Worm (Caenorhabditis elegans) whole organism, L2 larva: Measurements from ENCODE around the gene clec-54.

Experiments used
- ama-1 ChIP-seq: fragments of 150-350 bp; optimal IDR thresholded peaks from 2 replicates; lab custom pipeline; 2018; ENCODE audit warnings: inconsistent platforms
- blmp-1 ChIP-seq: sonication (generic microtip); optimal IDR thresholded peaks from 2 replicates; lab custom pipeline; 2017; ENCODE audit warnings: missing genetic modification characterization, mild to moderate bottlenecking, missing compliant biosample characterization, antibody characterized with exemption, moderate library complexity; ENCODE audit not compliant: insufficient read depth
- elt-3 ChIP-seq: sonication (generic microtip); optimal IDR thresholded peaks from 2 replicates; lab custom pipeline; 2017; ENCODE audit warnings: missing biosample characterization, missing genetic modification characterization
- gmeb-1 ChIP-seq: fragments of 150-350 bp; optimal IDR thresholded peaks from 2 replicates; lab custom pipeline; 2014; ENCODE audit warnings: missing biosample characterization, missing genetic modification characterization
- lin-13 ChIP-seq: fragments of 150-350 bp; optimal IDR thresholded peaks from 2 replicates; lab custom pipeline; 2014; ENCODE audit warnings: missing biosample characterization, missing genetic modification reagents, missing genetic modification characterization
- lin-39 ChIP-seq: fragments of 150-350 bp; optimal IDR thresholded peaks from 2 replicates; lab custom pipeline; 2014; ENCODE audit warnings: missing biosample characterization, missing genetic modification reagents, missing genetic modification characterization
- nhr-237 ChIP-seq: fragments of 150-350 bp; optimal IDR thresholded peaks from 2 replicates; lab custom pipeline; 2014; ENCODE audit warnings: missing biosample characterization, missing genetic modification characterization
- skn-1 ChIP-seq: sonication (generic microtip); optimal IDR thresholded peaks from 2 replicates; lab custom pipeline; 2017; ENCODE audit warnings: missing biosample characterization, missing genetic modification characterization
- ztf-11 ChIP-seq: sonication (generic microtip); optimal IDR thresholded peaks from 2 replicates; lab custom pipeline; 2017; ENCODE audit warnings: missing biosample characterization, missing genetic modification characterization

DNA sequence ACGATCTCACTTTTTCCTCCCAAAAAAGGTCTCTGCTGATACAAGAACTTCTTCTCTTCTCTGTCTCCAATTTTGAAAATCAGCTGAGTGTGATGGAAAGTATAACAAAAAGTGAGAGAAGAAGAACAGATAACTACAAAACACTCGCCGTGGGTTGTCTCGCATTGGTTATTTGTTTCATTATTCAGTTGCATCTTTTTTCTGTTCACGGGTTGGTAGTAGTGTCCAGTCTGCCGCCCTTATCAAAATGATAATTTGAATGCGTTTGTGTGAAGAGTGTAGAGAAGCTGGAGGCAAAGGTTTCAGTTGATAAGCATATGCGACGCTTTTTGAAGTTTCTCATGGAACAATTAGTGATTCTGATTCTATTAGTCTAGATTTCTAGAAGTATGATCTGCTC is 26.4 kb downstream of the clec-54 start:
- no peak for TF ChIP-seq lin-39 (tag; lab: Kevin White, UChicago)
- TF ChIP-seq ztf-11, result no peak
- no peak for TF ChIP-seq nhr-237 (tag; lab: Kevin White, UChicago)
- no peak for TF ChIP-seq lin-13 (GFP tag; lab: Kevin White, UChicago)
- TF ChIP-seq ama-1 (lab: Kevin White, UChicago), result no peak
- TF ChIP-seq elt-3 (tag; lab: Kevin White, UChicago), result no peak
- TF ChIP-seq skn-1 (tag; lab: Kevin White, UChicago), result peak; percentile 47
- no peak for TF ChIP-seq blmp-1 (tag; lab: Kevin White, UChicago)
- TF ChIP-seq gmeb-1 (tag; lab: Kevin White, UChicago), result no peak
